Worm (Caenorhabditis elegans): ENCODE measurements around the gene sra-34.

- no peak for TF ChIP-seq tbx-8 (GFP tag; optimal IDR thresholded peaks at IDR 0.05)
- TF ChIP-seq elt-3 (tag; optimal IDR thresholded peaks at IDR 0.05), result no peak
- TF ChIP-seq unc-39 (tag; optimal IDR thresholded peaks at IDR 0.05), result no peak
- no peak for TF ChIP-seq sptf-1 (tag; optimal IDR thresholded peaks at IDR 0.05)
- TF ChIP-seq drap-1 (GFP tag; optimal IDR thresholded peaks at IDR 0.05), result no peak
- TF ChIP-seq M03D4.4 (tag; optimal IDR thresholded peaks at IDR 0.05), result no peak
- no peak for TF ChIP-seq snpc-4 (tag; optimal IDR thresholded peaks at IDR 0.05)
- no peak for TF ChIP-seq mab-5 (tag; optimal IDR thresholded peaks at IDR 0.05)
- TF ChIP-seq ceh-83 (GFP tag; optimal IDR thresholded peaks at IDR 0.05), result no peak
Measured at ce11 chrII:4571868-4572267, 28.4 kb upstream of the sra-34 start, which contains the start of gene vab-1.
